Worm (Caenorhabditis elegans): ENCODE measurements around the gene Y42A5A.1.
A peak's percentile ranks its signal among the peaks of the same experiment; 100 is the strongest.

The Y42A5A.1 gene

ce11 chrV:11039379-11039954 is 48.3 kb upstream of the Y42A5A.1 start, which contains the start of gene pak-2 (continued):
- TF ChIP-seq hmg-1.2 (GFP tag; IDR thresholded peaks at IDR 0.05) (peak; percentile 58; the same call in 1 of the 2 replicates), sptf-2 (GFP tag; optimal IDR thresholded peaks at IDR 0.05) (no peak), hrde-1 (tag; optimal IDR thresholded peaks at IDR 0.05; ENCODE audit: borderline replicate concordance) (no peak), aptf-2 (GFP tag; conservative IDR thresholded peaks at IDR 0.05) (0 out of 2 replicates have a peak, but pooled peaks have one; percentile 36), lin-54 (GFP tag; optimal IDR thresholded peaks at IDR 0.05) (peak; percentile 48), ccch-3 (GFP tag; optimal IDR thresholded peaks at IDR 0.05) (peak; percentile 73), Y53G8AR.9 (GFP tag; conservative IDR thresholded peaks at IDR 0.05) (no peak), Y56A3A.18 (GFP tag; IDR thresholded peaks at IDR 0.05) (no peak), Y79H2A.3 (GFP tag; conservative IDR thresholded peaks at IDR 0.05) (no peak), bed-2 (GFP tag; IDR thresholded peaks at IDR 0.05) (0 out of 2 replicates have a peak, but pooled peaks have one; percentile 69), T26A5.8 (tag; optimal IDR thresholded peaks at IDR 0.05) (no peak), D2030.7 (GFP tag; IDR thresholded peaks at IDR 0.05) (0 out of 2 replicates have a peak, but pooled peaks have one; percentile 23), efl-1 (GFP tag; optimal IDR thresholded peaks at IDR 0.05) (peak; percentile 12), nfya-1 (tag; optimal IDR thresholded peaks at IDR 0.05; ENCODE audit: borderline replicate concordance, insufficient read depth) (no peak), mxl-1 (tag; optimal IDR thresholded peaks at IDR 0.05) (no peak), nhr-179 (tag; optimal IDR thresholded peaks at IDR 0.05) (no peak), attf-6 (GFP tag; IDR thresholded peaks at IDR 0.05) (no peak), B0035.1 (tag; optimal IDR thresholded peaks at IDR 0.05) (no peak), B0261.1 (tag; optimal IDR thresholded peaks at IDR 0.05) (peak; percentile 1), somi-1 (GFP tag; optimal IDR thresholded peaks at IDR 0.05) (peak; percentile 10), pha-4 (tag; optimal IDR thresholded peaks at IDR 0.05) (no peak), nfyb-1 (GFP tag; IDR thresholded peaks at IDR 0.05) (no peak), egrh-3 (GFP tag; IDR thresholded peaks at IDR 0.05) (no peak), snpc-1.3 (tag; optimal IDR thresholded peaks at IDR 0.05; ENCODE audit: insufficient read depth) (no peak), tbp1 (GFP tag; optimal IDR thresholded peaks at IDR 0.05) (peak; percentile 30), ceh-91 (GFP tag; IDR thresholded peaks at IDR 0.05) (no peak), ceh-40 (GFP tag; IDR thresholded peaks at IDR 0.05) (no peak), hlh-12 (tag; optimal IDR thresholded peaks at IDR 0.05) (no peak), madf-8 (GFP tag; conservative IDR thresholded peaks at IDR 0.05) (no peak), ceh-58 (GFP tag; IDR thresholded peaks at IDR 0.05) (no peak), rcor-1 (GFP tag; IDR thresholded peaks at IDR 0.05) (0 out of 2 replicates have a peak, but pooled peaks have one; percentile 32), zfh-2 (GFP tag; conservative IDR thresholded peaks at IDR 0.05) (no peak), mcd-1 (GFP tag; IDR thresholded peaks at IDR 0.05) (peak; percentile 88), tlf-1 (GFP tag; optimal IDR thresholded peaks at IDR 0.05) (no peak), sdz-38 (tag; optimal IDR thresholded peaks at IDR 0.05) (no peak), ztf-18 (tag; optimal IDR thresholded peaks at IDR 0.05) (peak; percentile 49), F23B12.7 (tag; optimal IDR thresholded peaks at IDR 0.05; ENCODE audit: insufficient read depth) (peak; percentile 86), F10E7.11 (tag; optimal IDR thresholded peaks at IDR 0.05) (no peak), snpc-4 (GFP tag; optimal IDR thresholded peaks at IDR 0.05) (no peak), snpc-4 (tag; optimal IDR thresholded peaks at IDR 0.05) (peak in 1 of 4 experiments; percentile 38), ceh-100 (GFP tag; IDR thresholded peaks at IDR 0.05) (peak; percentile 96), nfya-2 (GFP tag; IDR thresholded peaks at IDR 0.05) (no peak), F37B4.10 (GFP tag; IDR thresholded peaks at IDR 0.05) (no peak), K12H6.12 (tag; optimal IDR thresholded peaks at IDR 0.05) (peak; percentile 84), pbrm-1 (GFP tag; IDR thresholded peaks at IDR 0.05) (peak; percentile 54; the same call in 1 of the 2 replicates), dox-1 (GFP tag; IDR thresholded peaks at IDR 0.05) (no peak; the same call in 1 of the 2 replicates), F57A8.1 (GFP tag; optimal IDR thresholded peaks at IDR 0.05) (no peak), ztf-28 (GFP tag; IDR thresholded peaks at IDR 0.05) (no peak)

All from whole organism, young adult.